Fruit fly (Drosophila melanogaster) Kc167 (cell line): ENCODE measurements around the gene Dup99B.

Experiments
- Myc ChIP-seq: fragments of >200 bp; optimal IDR thresholded peaks from 2 replicates; lab custom pipeline; 2017; ENCODE audit warnings: missing external identifiers
- Sin3A ChIP-seq: fragments of >200 bp; optimal IDR thresholded peaks from 2 replicates; lab custom pipeline; 2018; ENCODE audit warnings: missing external identifiers
- h ChIP-seq: fragments of >200 bp; optimal IDR thresholded peaks from 3 replicates; lab custom pipeline; 2018; ENCODE audit warnings: missing external identifiers
- insv ChIP-seq: fragments of >200 bp; optimal IDR thresholded peaks from 3 replicates; lab custom pipeline; 2018; ENCODE audit warnings: missing external identifiers
- psq ChIP-seq: fragments of >200 bp; optimal IDR thresholded peaks from 2 replicates; lab custom pipeline; 2017; ENCODE audit warnings: missing external identifiers
- ttk ChIP-seq: sonication (Bioruptor generic); optimal IDR thresholded peaks from 2 replicates; lab custom pipeline; 2017; ENCODE audit warnings: missing external identifiers

Gene Dup99B

DNA sequence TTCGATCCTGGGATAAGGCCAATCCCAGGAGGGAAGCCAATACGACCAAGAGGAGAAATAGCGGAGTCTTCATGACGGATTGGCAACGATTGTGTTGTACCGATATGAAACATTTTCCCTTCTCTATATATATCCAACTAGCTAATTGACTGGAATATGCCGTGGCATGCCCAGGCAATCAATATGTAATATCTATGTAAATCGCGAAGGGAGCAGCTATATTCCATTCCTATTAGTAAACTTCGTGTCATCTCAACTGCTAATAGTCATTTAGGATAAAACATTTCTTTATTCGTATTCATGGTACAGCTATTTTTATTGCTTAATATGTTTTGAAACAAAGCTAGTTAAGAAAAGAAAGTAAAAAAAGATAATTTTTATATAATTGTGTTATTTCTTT, at the start of gene Dup99B:
TSS of gene Dup99B (minus strand) at position 101 of the 400 bp plus-strand sequence.
- TF ChIP-seq ttk (lab: Kevin White, UChicago): no peak
- TF ChIP-seq h (lab: Kevin White, UChicago): no peak
- TF ChIP-seq Sin3A (lab: Kevin White, UChicago): no peak
- no peak for TF ChIP-seq Myc (lab: Kevin White, UChicago)
- TF ChIP-seq psq (lab: Kevin White, UChicago): no peak
- TF ChIP-seq insv (lab: Kevin White, UChicago): no peak

- TF ChIP-seq psq (lab: Kevin White, UChicago): no peak
- TF ChIP-seq ttk (lab: Kevin White, UChicago): no peak
- no peak for TF ChIP-seq h (lab: Kevin White, UChicago)
These were observed 49.3 kb upstream of the Dup99B start for dm6 chr3R:29764249-29765042.

DNA sequence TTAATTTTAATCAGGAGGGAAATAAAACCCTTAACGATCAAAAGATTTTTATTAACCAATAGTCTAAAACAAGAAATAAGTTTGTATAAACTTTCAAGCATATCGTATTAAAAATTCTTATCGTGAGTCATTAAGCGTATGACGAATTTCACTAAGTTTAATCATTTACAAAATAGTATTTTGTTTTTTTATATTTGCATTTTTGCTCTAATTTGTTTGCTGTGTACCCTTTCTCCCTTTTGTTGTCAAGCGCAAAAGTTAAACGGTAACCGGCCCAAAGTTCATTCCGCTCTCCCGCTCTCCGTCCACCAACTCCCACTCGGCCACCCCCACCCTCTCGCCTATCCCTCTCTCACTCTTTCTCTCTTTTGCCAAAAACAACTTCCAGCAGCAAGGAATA, 48.6 kb upstream of the Dup99B start:
- TF ChIP-seq Sin3A (lab: Kevin White, UChicago): no peak
- TF ChIP-seq Myc (lab: Kevin White, UChicago): no peak
- no peak for TF ChIP-seq h (lab: Kevin White, UChicago)
- TF ChIP-seq ttk (lab: Kevin White, UChicago): no peak
- TF ChIP-seq psq (lab: Kevin White, UChicago): no peak

dm6 chr3R:29763154-29763553, 48.0 kb upstream of the Dup99B start:
- no peak for TF ChIP-seq psq (lab: Kevin White, UChicago)
- no peak for TF ChIP-seq h (lab: Kevin White, UChicago)
- no peak for TF ChIP-seq insv (lab: Kevin White, UChicago)
- TF ChIP-seq Myc (lab: Kevin White, UChicago): no peak
- no peak for TF ChIP-seq Sin3A (lab: Kevin White, UChicago)
- TF ChIP-seq ttk (lab: Kevin White, UChicago): no peak

DNA sequence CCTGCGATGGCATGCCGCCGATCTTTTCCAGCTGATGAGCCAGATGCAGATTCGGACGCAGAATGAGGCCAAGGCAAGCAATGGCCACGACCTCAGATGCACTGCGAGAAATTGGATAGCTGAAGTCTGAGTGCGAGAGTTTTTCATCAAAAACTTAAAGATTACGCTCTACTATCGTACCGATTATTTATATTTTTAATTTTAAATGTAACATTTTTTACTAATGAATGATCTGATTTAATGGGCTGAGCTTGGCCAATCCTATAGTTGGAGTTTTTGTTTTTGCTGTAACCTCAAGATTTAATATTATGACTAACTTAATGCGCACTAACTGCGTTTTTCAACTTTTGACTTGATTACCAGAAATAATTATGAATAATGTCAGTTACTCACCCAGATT, 47.1 kb upstream of the Dup99B start:
- TF ChIP-seq h (lab: Kevin White, UChicago): no peak
- TF ChIP-seq Myc (lab: Kevin White, UChicago): no peak
- TF ChIP-seq Sin3A (lab: Kevin White, UChicago): no peak
- TF ChIP-seq insv (lab: Kevin White, UChicago): no peak

DNA sequence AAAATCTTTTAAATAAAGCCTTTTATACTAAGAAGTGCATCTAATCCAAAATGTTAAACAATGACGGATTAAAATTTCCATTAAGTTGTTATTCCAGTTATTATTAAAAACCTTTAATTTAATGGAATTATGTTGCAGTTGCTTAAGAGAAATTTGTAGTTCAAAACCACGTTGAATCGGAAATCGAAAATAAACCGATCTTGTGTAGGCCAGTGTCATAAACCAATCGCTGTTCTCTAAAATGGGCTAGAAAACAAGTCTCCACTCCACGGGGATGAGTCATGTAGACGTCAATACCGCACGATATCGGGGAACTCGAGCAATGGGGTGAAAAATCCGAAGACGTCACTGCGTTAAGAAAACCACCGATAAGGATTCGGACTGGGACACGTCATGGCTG, 46.4 kb upstream of the Dup99B start:
- TF ChIP-seq h (lab: Kevin White, UChicago) (no peak), Myc (lab: Kevin White, UChicago) (no peak), ttk (lab: Kevin White, UChicago) (no peak), insv (lab: Kevin White, UChicago) (no peak), Sin3A (lab: Kevin White, UChicago) (no peak), psq (lab: Kevin White, UChicago) (no peak)

DNA sequence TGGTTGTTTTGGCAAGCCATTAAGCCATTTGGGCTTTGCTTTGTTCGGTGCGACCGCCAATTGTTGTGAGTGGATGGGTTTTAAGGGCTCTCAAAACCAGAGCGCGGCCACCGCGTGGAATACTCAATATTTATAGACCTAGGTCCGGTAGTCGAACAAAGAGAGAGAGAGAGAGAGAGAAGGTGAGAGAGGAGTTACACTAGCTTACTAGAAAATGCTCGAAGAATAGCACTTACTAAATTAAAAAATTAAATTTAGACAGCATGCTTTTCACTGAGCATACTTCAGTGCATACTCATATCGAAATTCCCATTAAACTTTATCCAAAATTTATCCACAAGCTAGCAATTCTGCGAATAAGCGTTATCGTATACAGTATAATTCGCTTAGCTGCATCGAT, 44.9 kb upstream of the Dup99B start:
- TF ChIP-seq h (lab: Kevin White, UChicago) (no peak), insv (lab: Kevin White, UChicago) (no peak), ttk (lab: Kevin White, UChicago) (no peak), Sin3A (lab: Kevin White, UChicago) (no peak), psq (lab: Kevin White, UChicago) (no peak), Myc (lab: Kevin White, UChicago) (no peak)

DNA sequence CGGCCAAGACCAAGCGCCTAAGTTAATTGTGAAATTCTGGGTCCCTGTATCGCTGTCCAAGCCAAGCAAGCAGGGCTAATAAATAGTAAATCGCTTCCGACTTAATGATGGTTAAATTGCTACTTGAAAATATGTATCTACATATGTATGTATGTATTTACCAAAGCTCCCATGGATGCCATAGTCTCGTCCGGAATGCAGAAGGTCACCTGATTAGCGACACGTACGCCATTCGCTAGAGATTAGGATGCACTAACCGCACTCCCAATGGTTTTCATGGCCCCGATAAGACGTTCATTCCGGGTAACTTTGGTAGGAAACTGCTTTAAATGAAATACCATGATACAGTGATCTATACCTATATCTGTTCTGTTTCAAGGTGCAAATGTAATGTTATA, 43.6 kb upstream of the Dup99B start:
- no peak for TF ChIP-seq ttk (lab: Kevin White, UChicago)
- TF ChIP-seq h (lab: Kevin White, UChicago): no peak
- no peak for TF ChIP-seq Sin3A (lab: Kevin White, UChicago)
- no peak for TF ChIP-seq insv (lab: Kevin White, UChicago)
- no peak for TF ChIP-seq Myc (lab: Kevin White, UChicago)
- no peak for TF ChIP-seq psq (lab: Kevin White, UChicago)

DNA sequence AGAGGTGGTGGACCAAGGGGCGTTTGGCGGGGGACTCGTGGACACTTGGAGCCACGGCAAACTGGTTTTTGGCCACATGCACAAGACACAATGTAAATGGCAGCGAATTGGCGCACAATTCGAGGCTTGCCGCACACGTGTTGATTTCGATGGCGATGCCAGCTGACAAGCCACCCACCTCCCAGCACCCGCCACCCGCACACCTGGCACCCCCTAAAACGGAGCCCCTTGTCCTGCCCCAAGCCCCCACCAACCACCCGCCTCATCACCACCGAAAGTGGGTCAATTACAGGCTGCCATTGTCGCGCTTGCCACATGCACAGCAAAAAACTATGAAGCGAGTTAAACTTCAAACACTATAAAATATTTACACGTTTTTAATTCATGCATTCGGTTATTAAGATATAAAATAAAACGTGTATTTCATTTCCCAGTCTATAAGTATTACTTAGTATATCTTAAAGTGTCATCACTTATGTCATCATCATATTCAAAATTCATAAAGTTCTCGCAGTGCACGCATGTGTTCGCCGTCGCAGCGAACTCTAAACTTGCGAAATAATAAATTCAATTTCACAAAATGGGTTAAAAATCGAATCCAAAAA, 43.1 kb upstream of the Dup99B start:
- TF ChIP-seq Myc (lab: Kevin White, UChicago) (no peak), ttk (lab: Kevin White, UChicago) (no peak), insv (lab: Kevin White, UChicago) (no peak), Sin3A (lab: Kevin White, UChicago) (no peak), h (lab: Kevin White, UChicago) (no peak), psq (lab: Kevin White, UChicago) (no peak)

DNA sequence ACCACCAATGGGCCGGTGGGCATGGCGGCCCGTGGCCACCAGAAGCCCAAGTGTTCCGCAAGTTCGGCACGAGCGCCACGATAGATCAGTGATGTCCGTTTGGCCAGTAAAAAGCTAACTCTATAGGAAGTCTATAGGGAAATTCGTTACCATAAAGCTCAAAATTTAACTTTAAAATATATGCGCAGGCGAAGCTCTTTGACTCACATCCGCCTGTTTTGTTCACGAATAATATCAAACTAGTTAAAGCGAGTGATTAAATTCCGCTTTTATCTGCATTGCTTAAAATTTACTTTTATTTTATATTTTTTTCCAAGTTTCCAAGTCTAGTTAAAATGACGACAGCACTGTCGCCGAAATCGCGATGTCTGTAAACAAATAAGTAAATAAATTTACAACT, 42.5 kb upstream of the Dup99B start:
- TF ChIP-seq Myc (lab: Kevin White, UChicago): no peak
- no peak for TF ChIP-seq psq (lab: Kevin White, UChicago)
- TF ChIP-seq insv (lab: Kevin White, UChicago): no peak

- TF ChIP-seq h (lab: Kevin White, UChicago): no peak
- TF ChIP-seq insv (lab: Kevin White, UChicago): no peak
- TF ChIP-seq Myc (lab: Kevin White, UChicago): no peak
- TF ChIP-seq ttk (lab: Kevin White, UChicago): no peak
- no peak for TF ChIP-seq Sin3A (lab: Kevin White, UChicago)
These were observed 42.0 kb upstream of the Dup99B start for dm6 chr3R:29757226-29757625.

DNA sequence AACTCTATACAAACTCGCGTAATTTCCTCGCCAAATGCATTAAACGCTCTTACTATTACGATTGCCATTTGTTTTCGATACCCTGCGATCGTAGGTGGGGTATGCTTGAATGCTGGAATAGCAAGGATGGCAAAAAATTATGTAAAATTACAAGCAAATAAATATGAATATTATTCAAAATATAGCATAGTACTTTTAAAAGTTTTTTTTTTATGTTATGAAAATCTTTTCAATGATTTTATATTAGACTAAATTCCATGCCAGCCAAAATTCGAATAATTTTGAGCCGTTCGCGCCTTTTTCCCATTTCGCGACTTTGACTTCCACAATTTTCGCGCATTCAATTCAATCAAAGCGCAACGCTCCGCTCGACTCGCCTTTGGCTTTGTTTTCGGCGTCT, 41.0 kb upstream of the Dup99B start:
- TF ChIP-seq h (lab: Kevin White, UChicago) (no peak), insv (lab: Kevin White, UChicago) (no peak), Myc (lab: Kevin White, UChicago) (no peak), Sin3A (lab: Kevin White, UChicago) (no peak), psq (lab: Kevin White, UChicago) (no peak), ttk (lab: Kevin White, UChicago) (no peak)
